Worm (Caenorhabditis elegans) whole organism, L4 larva: Measurements from ENCODE around the gene F13H8.2.

ENCODE experiments used
- D1046.2 ChIP-seq: fragments of 200-800 bp; sonication (Bioruptor generic); IDR thresholded peaks from 2 replicates; pipeline ENCODE4 v1.3.6; 2022; ENCODE audit warnings: missing genetic modification characterization, missing compliant biosample characterization
- F10B5.3 ChIP-seq: sonication (generic microtip); optimal IDR thresholded peaks from 2 replicates; lab custom pipeline; 2016; ENCODE audit warnings: mild to moderate bottlenecking, missing genetic modification characterization, missing compliant biosample characterization
- F26F4.8 ChIP-seq: fragments of 200-800 bp; sonication (Bioruptor generic); conservative IDR thresholded peaks from 2 replicates; pipeline ENCODE4 v1.3.6; 2022; ENCODE audit warnings: missing genetic modification characterization, missing compliant biosample characterization
- T26A8.4 ChIP-seq: fragments of 200-800 bp; sonication (Bioruptor generic); IDR thresholded peaks from 2 replicates; pipeline ENCODE4 v1.3.6; 2022; ENCODE audit warnings: missing genetic modification characterization, missing compliant biosample characterization
- Y105C5A.15 ChIP-seq: fragments of 200-800 bp; sonication (Bioruptor generic); IDR thresholded peaks from 2 replicates; pipeline ENCODE4 v1.3.6; 2022; ENCODE audit warnings: missing genetic modification characterization, missing compliant biosample characterization
- ZK337.2 ChIP-seq: fragments of 200-800 bp; sonication (Bioruptor generic); IDR thresholded peaks from 2 replicates; pipeline ENCODE4 v1.3.6; 2022; ENCODE audit warnings: missing genetic modification reagents, missing genetic modification characterization, missing compliant biosample characterization
- ZK546.5 ChIP-seq, 2 experiments: sonication (generic microtip); optimal IDR thresholded peaks; 2 replicates each; lab custom pipeline; 2017; ENCODE audit warnings: missing biosample characterization in 2 of 2, missing genetic modification characterization in 2 of 2
- aha-1 ChIP-seq: fragments of 150-350 bp; peaks from one replicate; lab custom pipeline; 2014; ENCODE audit warnings: missing biosample characterization, missing genetic modification characterization
- attf-4 ChIP-seq: sonication (generic microtip); optimal IDR thresholded peaks from 3 replicates; lab custom pipeline; 2017; ENCODE audit warnings: missing biosample characterization, missing genetic modification characterization
- ceh-20 ChIP-seq: fragments of 200-800 bp; sonication (Bioruptor generic); IDR thresholded peaks from 2 replicates; pipeline ENCODE4 v1.3.6; 2022; ENCODE audit warnings: missing genetic modification reagents, missing genetic modification characterization, missing compliant biosample characterization
- ceh-32 ChIP-seq: sonication (generic microtip); optimal IDR thresholded peaks from 2 replicates; lab custom pipeline; 2016; ENCODE audit warnings: mild to moderate bottlenecking, missing genetic modification characterization, missing compliant biosample characterization; ENCODE audit not compliant: poor library complexity
- ceh-44 ChIP-seq: fragments of 200-800 bp; sonication (Bioruptor generic); IDR thresholded peaks from 2 replicates; pipeline ENCODE4 v1.3.6; 2022; ENCODE audit warnings: missing genetic modification reagents, missing genetic modification characterization, missing compliant biosample characterization
- cey-2 ChIP-seq: sonication (generic microtip); optimal IDR thresholded peaks from 3 replicates; lab custom pipeline; 2017; ENCODE audit warnings: missing genetic modification characterization, mild to moderate bottlenecking, missing compliant biosample characterization, antibody characterized with exemption, borderline replicate concordance; ENCODE audit not compliant: insufficient read depth
- ctbp-1 ChIP-seq: fragments of 200-800 bp; sonication (Bioruptor generic); IDR thresholded peaks from 2 replicates; pipeline ENCODE4 v1.3.6; 2022; ENCODE audit warnings: missing genetic modification reagents, missing genetic modification characterization, missing compliant biosample characterization
- daf-12 ChIP-seq: fragments of 150-350 bp; optimal IDR thresholded peaks from 2 replicates; lab custom pipeline; 2014; ENCODE audit warnings: missing biosample characterization, missing genetic modification reagents, missing genetic modification characterization
- daf-16 ChIP-seq, 3 experiments: sonication (generic microtip); optimal IDR thresholded peaks; 2 replicates each; lab custom pipeline; 2016 to 2017; ENCODE audit warnings: missing genetic modification characterization in 3 of 3, missing genetic modification reagents in 3 of 3, mild to moderate bottlenecking in 2 of 3, missing compliant biosample characterization in 2 of 3, missing biosample characterization in 1 of 3, moderate library complexity in 1 of 3
- daf-8 ChIP-seq: fragments of 200-800 bp; sonication (Bioruptor generic); IDR thresholded peaks from 2 replicates; pipeline ENCODE4 v1.3.6; 2022; ENCODE audit warnings: missing genetic modification characterization, missing compliant biosample characterization
- duxl-1 ChIP-seq: sonication (generic microtip); optimal IDR thresholded peaks from 2 replicates; lab custom pipeline; 2016; ENCODE audit warnings: mild to moderate bottlenecking, missing genetic modification characterization, moderate library complexity, missing compliant biosample characterization; ENCODE audit not compliant: poor library complexity
- dve-1 ChIP-seq: sonication (generic microtip); optimal IDR thresholded peaks from 2 replicates; lab custom pipeline; 2017; ENCODE audit warnings: antibody characterized with exemption, mild to moderate bottlenecking, missing genetic modification characterization, missing compliant biosample characterization; ENCODE audit not compliant: insufficient read depth
- gei-8 ChIP-seq: fragments of 200-800 bp; sonication (Bioruptor generic); optimal IDR thresholded peaks from 2 replicates; lab custom pipeline; 2018; ENCODE audit warnings: mild to moderate bottlenecking, missing genetic modification characterization, missing compliant biosample characterization
- hlh-11 ChIP-seq: fragments of 200-800 bp; sonication (Bioruptor generic); optimal IDR thresholded peaks from 2 replicates; lab custom pipeline; 2018; ENCODE audit warnings: mild to moderate bottlenecking, missing genetic modification characterization, missing compliant biosample characterization
- hlh-30 ChIP-seq: sonication (generic microtip); optimal IDR thresholded peaks from 2 replicates; lab custom pipeline; 2017; ENCODE audit warnings: antibody characterized with exemption, mild to moderate bottlenecking, missing genetic modification characterization, missing compliant biosample characterization; ENCODE audit not compliant: insufficient read depth
- lin-15B ChIP-seq: fragments of 150-350 bp; sonication (generic microtip); optimal IDR thresholded peaks from 3 replicates; lab custom pipeline; 2014; ENCODE audit warnings: missing biosample characterization, missing genetic modification characterization
- lin-38 ChIP-seq: fragments of 200-800 bp; sonication (Bioruptor generic); IDR thresholded peaks from 2 replicates; pipeline ENCODE4 v1.3.6; 2022; ENCODE audit warnings: missing genetic modification reagents, missing genetic modification characterization, missing compliant biosample characterization
- madf-5 ChIP-seq, 2 experiments: fragments of 200-800 bp; sonication (Bioruptor generic); IDR thresholded peaks; 2 replicates each; pipeline ENCODE4 v1.3.6; 2022; ENCODE audit warnings: missing compliant biosample characterization in 2 of 2, missing genetic modification characterization in 2 of 2
- mep-1 ChIP-seq: fragments of 150-350 bp; sonication (generic microtip); optimal IDR thresholded peaks from 3 replicates; lab custom pipeline; 2014; ENCODE audit warnings: missing biosample characterization, missing genetic modification characterization
- mes-2 ChIP-seq: sonication (generic microtip); optimal IDR thresholded peaks from 2 replicates; lab custom pipeline; 2016; ENCODE audit warnings: missing genotype, mild to moderate bottlenecking, missing genetic modification characterization, missing compliant biosample characterization; ENCODE audit not compliant: poor library complexity, severe bottlenecking
- mxl-3 ChIP-seq: fragments of 200-800 bp; sonication (Bioruptor generic); optimal IDR thresholded peaks from 2 replicates; lab custom pipeline; 2018; ENCODE audit warnings: mild to moderate bottlenecking, missing genetic modification characterization, missing compliant biosample characterization
- nhr-10 ChIP-seq: fragments of 150-350 bp; optimal IDR thresholded peaks from 2 replicates; lab custom pipeline; 2014; ENCODE audit warnings: missing biosample characterization, missing genetic modification characterization
- nhr-11 ChIP-seq: fragments of 150-350 bp; optimal IDR thresholded peaks from 2 replicates; lab custom pipeline; 2014; ENCODE audit warnings: missing biosample characterization, missing genetic modification characterization
- nhr-6 ChIP-seq: fragments of 150-350 bp; optimal IDR thresholded peaks from 2 replicates; lab custom pipeline; 2014; ENCODE audit warnings: missing biosample characterization, missing genetic modification characterization
- nhr-76 ChIP-seq: fragments of 150-350 bp; optimal IDR thresholded peaks from 2 replicates; lab custom pipeline; 2014; ENCODE audit warnings: missing biosample characterization, missing genetic modification characterization
- nhr-77 ChIP-seq: fragments of 150-350 bp; optimal IDR thresholded peaks from 2 replicates; lab custom pipeline; 2014; ENCODE audit warnings: missing biosample characterization, missing genetic modification characterization
- rbr-2 ChIP-seq: sonication (generic microtip); optimal IDR thresholded peaks from 2 replicates; lab custom pipeline; 2016; ENCODE audit warnings: missing genotype, missing genetic modification characterization, missing compliant biosample characterization
- saeg-2 ChIP-seq: fragments of 200-800 bp; sonication (Bioruptor generic); IDR thresholded peaks from 2 replicates; pipeline ENCODE4 v1.3.6; 2022; ENCODE audit warnings: missing genetic modification reagents, missing genetic modification characterization, missing compliant biosample characterization
- set-16 ChIP-seq: fragments of 200-800 bp; sonication (Bioruptor generic); IDR thresholded peaks from 2 replicates; pipeline ENCODE4 v1.3.6; 2022; ENCODE audit warnings: missing genetic modification reagents, missing genetic modification characterization, missing compliant biosample characterization
- skn-1 ChIP-seq: fragments of 150-350 bp; optimal IDR thresholded peaks from 2 replicates; lab custom pipeline; 2014; ENCODE audit warnings: missing biosample characterization, missing genetic modification characterization
- snpc-1.2 ChIP-seq: fragments of 200-800 bp; sonication (Bioruptor generic); IDR thresholded peaks from 2 replicates; pipeline ENCODE4 v1.3.6; 2022; ENCODE audit warnings: missing genetic modification reagents, missing genetic modification characterization, missing compliant biosample characterization
- spr-3 ChIP-seq: fragments of 200-800 bp; sonication (Bioruptor generic); optimal IDR thresholded peaks from 2 replicates; lab custom pipeline; 2018; ENCODE audit warnings: mild to moderate bottlenecking, missing genetic modification characterization, missing compliant biosample characterization
- tag-97 ChIP-seq: fragments of 200-800 bp; sonication (Bioruptor generic); IDR thresholded peaks from 2 replicates; pipeline ENCODE4 v1.3.6; 2022; ENCODE audit warnings: missing genetic modification characterization, missing compliant biosample characterization
- unc-130 ChIP-seq: sonication (generic microtip); optimal IDR thresholded peaks from 2 replicates; lab custom pipeline; 2016; ENCODE audit warnings: missing genetic modification reagents, missing genetic modification characterization, missing compliant biosample characterization
- unc-62 ChIP-seq, 3 experiments: fragments of 150-350 bp in 1 of 3; sonication (generic microtip); optimal IDR thresholded peaks in 2 of 3; peaks in 1 of 3; 1 replicate in 1 of 3; 2 replicates in 2 of 3; lab custom pipeline; 2014 to 2017; ENCODE audit warnings: missing biosample characterization in 3 of 3, missing genetic modification characterization in 3 of 3, missing genetic modification reagents in 3 of 3, missing genotype in 1 of 3
- zfp-2 ChIP-seq: sonication (generic microtip); optimal IDR thresholded peaks from 2 replicates; lab custom pipeline; 2016; ENCODE audit warnings: mild to moderate bottlenecking, missing genetic modification characterization, missing compliant biosample characterization
- zip-2 ChIP-seq: fragments of 150-350 bp; optimal IDR thresholded peaks from 2 replicates; lab custom pipeline; 2014; ENCODE audit warnings: missing biosample characterization, missing genetic modification characterization
- ztf-7 ChIP-seq: fragments of 150-350 bp; optimal IDR thresholded peaks from 2 replicates; lab custom pipeline; 2014; ENCODE audit warnings: missing biosample characterization, missing genetic modification characterization

Gene F13H8.2

ce11 chrII:6259867-6260266 lies 10.3 kb upstream of the F13H8.2 start, which contains the start of gene F13H8.11 (continued):
- no peak for TF ChIP-seq ceh-32 (tag; lab: Kevin White, UChicago)
- no peak for TF ChIP-seq Y105C5A.15 (GFP tag; lab: Robert Waterston, UW)
- no peak for TF ChIP-seq skn-1
- no peak for TF ChIP-seq duxl-1
- TF ChIP-seq ceh-44 (GFP tag; lab: Robert Waterston, UW): no peak
- peak; percentile 9 for TF ChIP-seq nhr-77 (tag; lab: Kevin White, UChicago)
- no peak for TF ChIP-seq daf-16 (GFP tag; optimal IDR thresholded peaks at IDR 0.05; lab: Kevin White, UChicago)
- peak; percentile 90 for TF ChIP-seq daf-16 (tag; optimal IDR thresholded peaks at IDR 0.05; lab: Kevin White, UChicago)
- TF ChIP-seq, all 104 proteins: peak for 4

- TF ChIP-seq hlh-30: peak; percentile 1
- peak; percentile 38 for TF ChIP-seq nhr-6 (tag; lab: Kevin White, UChicago)
- no peak for TF ChIP-seq unc-62 (GFP tag; optimal IDR thresholded peaks at IDR 0.05 in 1 of 2; lab: Kevin White, UChicago)
- TF ChIP-seq unc-62 (tag; optimal IDR thresholded peaks at IDR 0.05; lab: Kevin White, UChicago): no peak
- no peak for TF ChIP-seq ZK546.5 (tag; optimal IDR thresholded peaks at IDR 0.05; lab: Kevin White, UChicago)
- peak; percentile 36 for TF ChIP-seq hlh-11 (tag; lab: Kevin White, UChicago)
- no peak for TF ChIP-seq madf-5 (GFP tag; IDR thresholded peaks at IDR 0.05; lab: Robert Waterston, UW)
- TF ChIP-seq dve-1 (tag; lab: Kevin White, UChicago): peak; percentile 30
- TF ChIP-seq zip-2 (tag; lab: Kevin White, UChicago): no peak
- TF ChIP-seq rbr-2 (tag; lab: Kevin White, UChicago): no peak
- no peak for TF ChIP-seq daf-16 (GFP tag; optimal IDR thresholded peaks at IDR 0.05; lab: Kevin White, UChicago)
- TF ChIP-seq daf-16 (tag; optimal IDR thresholded peaks at IDR 0.05; lab: Kevin White, UChicago): peak; percentile 55
- peak; percentile 76 for TF ChIP-seq aha-1 (tag; lab: Kevin White, UChicago)
- TF ChIP-seq mes-2 (tag; lab: Kevin White, UChicago): peak; percentile 42
Observed at ce11 chrII:6260684-6261083, 9.5 kb upstream of the F13H8.2 start, which contains the start of gene nmgp-1. TSS of gene nmgp-1 (plus strand) at chrII:6260857.

ce11 chrII:6262222-6262621 lies 7.9 kb upstream of the F13H8.2 start, which contains the start of gene F13H8.12:
TSS of gene F13H8.12 (plus strand) at chrII:6262522.
- TF ChIP-seq mep-1 (tag; lab: Kevin White, UChicago) (no peak), hlh-11 (tag; lab: Kevin White, UChicago) (no peak), ceh-20 (GFP tag; lab: Robert Waterston, UW) (no peak), lin-15B (tag; lab: Kevin White, UChicago) (no peak), snpc-1.2 (GFP tag; lab: Robert Waterston, UW) (no peak), ZK337.2 (GFP tag; lab: Robert Waterston, UW) (no peak), D1046.2 (GFP tag; lab: Robert Waterston, UW) (no peak), tag-97 (GFP tag; lab: Robert Waterston, UW) (no peak), spr-3 (GFP tag; lab: Kevin White, UChicago) (no peak), F26F4.8 (GFP tag; lab: Robert Waterston, UW) (no peak), gei-8 (no peak), duxl-1 (no peak), nhr-10 (tag; lab: Kevin White, UChicago) (no peak), T26A8.4 (GFP tag; lab: Robert Waterston, UW) (no peak), ztf-7 (tag; lab: Kevin White, UChicago) (no peak)

ce11 chrII:6263685-6264084 lies 6.5 kb upstream of the F13H8.2 start, which contains the start of gene F13H8.3:
TSS of gene F13H8.3 (plus strand) at chrII:6263985.
- TF ChIP-seq set-16 (GFP tag; lab: Robert Waterston, UW) (no peak), unc-130 (GFP tag; lab: Kevin White, UChicago) (no peak), lin-38 (GFP tag; lab: Robert Waterston, UW) (no peak), daf-8 (GFP tag; lab: Robert Waterston, UW) (no peak), nhr-11 (tag; lab: Kevin White, UChicago) (no peak), ceh-44 (GFP tag; lab: Robert Waterston, UW) (no peak), daf-12 (tag; lab: Kevin White, UChicago) (no peak), mxl-3 (GFP tag; lab: Kevin White, UChicago) (no peak), zfp-2 (no peak), ztf-7 (tag; lab: Kevin White, UChicago) (no peak), lin-15B (tag; lab: Kevin White, UChicago) (no peak), saeg-2 (GFP tag; lab: Robert Waterston, UW) (no peak), rbr-2 (tag; lab: Kevin White, UChicago) (no peak), ctbp-1 (GFP tag; lab: Robert Waterston, UW) (no peak), nhr-77 (tag; lab: Kevin White, UChicago) (no peak), attf-4 (tag; lab: Kevin White, UChicago) (no peak), F10B5.3 (tag; lab: Kevin White, UChicago) (no peak), cey-2 (tag; lab: Kevin White, UChicago) (no peak), nhr-76 (no peak)
- TF ChIP-seq, all 104 proteins: peak for 0
